Fruit fly (Drosophila melanogaster) whole organism, embryonic: ENCODE data around the gene Tlk.

ENCODE experiments used
- CG18599 ChIP-seq: fragments of 200-800 bp; sonication (Bioruptor generic); optimal IDR thresholded peaks from 3 replicates; lab custom pipeline; 2017; ENCODE audit warnings: missing biosample characterization, missing genetic modification characterization, mild to moderate bottlenecking, moderate library complexity, missing genetic modification reagents
- CG8281 ChIP-seq: fragments of 200-800 bp; sonication (Bioruptor generic); optimal IDR thresholded peaks from 2 replicates; lab custom pipeline; 2018; ENCODE audit warnings: missing biosample characterization, mild to moderate bottlenecking, missing genetic modification characterization, moderate library complexity
- MBD-R2 ChIP-seq: fragments of 200-800 bp; sonication (Bioruptor generic); IDR thresholded peaks from 2 replicates; pipeline ENCODE4 v1.3.6; 2022; ENCODE audit warnings: missing biosample characterization, missing genetic modification characterization
- h ChIP-seq: fragments of >200 bp; optimal IDR thresholded peaks from 2 replicates; lab custom pipeline; 2017

dm6 chrX:3677847-3678411, 41.9 kb upstream of the Tlk start:
- TF ChIP-seq CG18599 (GFP tag; lab: Kevin White, UChicago) = peak; percentile 84
- TF ChIP-seq CG8281 (tag; lab: Kevin White, UChicago) = peak; percentile 65
- TF ChIP-seq h (lab: Kevin White, UChicago) = no peak
- TF ChIP-seq MBD-R2 (GFP tag; lab: Robert Waterston, UW) = no peak
